Worm (Caenorhabditis elegans) whole organism, L4 larva: ENCODE data around the gene srv-6.
A peak's percentile ranks its signal among the peaks of the same experiment; 100 is the strongest.

Experiments used
- D1046.2 ChIP-seq: fragments of 200-800 bp; sonication (Bioruptor generic); IDR thresholded peaks from 2 replicates; pipeline ENCODE4 v1.3.6; 2022; ENCODE audit warnings: missing genetic modification characterization, missing compliant biosample characterization
- F10B5.3 ChIP-seq: sonication (generic microtip); optimal IDR thresholded peaks from 2 replicates; lab custom pipeline; 2016; ENCODE audit warnings: mild to moderate bottlenecking, missing genetic modification characterization, missing compliant biosample characterization
- F26F4.8 ChIP-seq: fragments of 200-800 bp; sonication (Bioruptor generic); conservative IDR thresholded peaks from 2 replicates; pipeline ENCODE4 v1.3.6; 2022; ENCODE audit warnings: missing genetic modification characterization, missing compliant biosample characterization
- F37D6.2 ChIP-seq: sonication (generic microtip); optimal IDR thresholded peaks from 2 replicates; lab custom pipeline; 2016; ENCODE audit warnings: mild to moderate bottlenecking, missing genetic modification characterization, missing compliant biosample characterization
- F49E8.2 ChIP-seq: sonication (generic microtip); optimal IDR thresholded peaks from 2 replicates; lab custom pipeline; 2016; ENCODE audit warnings: missing compliant biosample characterization, mild to moderate bottlenecking, missing genetic modification characterization, borderline replicate concordance
- Y105C5A.15 ChIP-seq: fragments of 200-800 bp; sonication (Bioruptor generic); IDR thresholded peaks from 2 replicates; pipeline ENCODE4 v1.3.6; 2022; ENCODE audit warnings: missing genetic modification characterization, missing compliant biosample characterization
- Y5F2A.4 ChIP-seq: fragments of 200-800 bp; sonication (Bioruptor generic); optimal IDR thresholded peaks from 2 replicates; lab custom pipeline; 2018; ENCODE audit warnings: mild to moderate bottlenecking, missing genetic modification characterization, missing compliant biosample characterization
- Y75B8A.6 ChIP-seq: fragments of 200-800 bp; sonication (Bioruptor generic); IDR thresholded peaks from 2 replicates; pipeline ENCODE4 v1.3.6; 2022; ENCODE audit warnings: missing genetic modification reagents, missing genetic modification characterization, missing compliant biosample characterization
- ZK337.2 ChIP-seq: fragments of 200-800 bp; sonication (Bioruptor generic); IDR thresholded peaks from 2 replicates; pipeline ENCODE4 v1.3.6; 2022; ENCODE audit warnings: missing genetic modification reagents, missing genetic modification characterization, missing compliant biosample characterization
- aha-1 ChIP-seq: fragments of 150-350 bp; peaks from one replicate; lab custom pipeline; 2014; ENCODE audit warnings: missing biosample characterization, missing genetic modification characterization
- arid-1 ChIP-seq: fragments of 200-800 bp; sonication (Bioruptor generic); conservative IDR thresholded peaks from 2 replicates; pipeline ENCODE4 v1.3.6; 2022; ENCODE audit warnings: missing genetic modification reagents, missing genetic modification characterization, missing compliant biosample characterization
- ceh-20 ChIP-seq: fragments of 200-800 bp; sonication (Bioruptor generic); IDR thresholded peaks from 2 replicates; pipeline ENCODE4 v1.3.6; 2022; ENCODE audit warnings: missing genetic modification reagents, missing genetic modification characterization, missing compliant biosample characterization
- ceh-44 ChIP-seq: fragments of 200-800 bp; sonication (Bioruptor generic); IDR thresholded peaks from 2 replicates; pipeline ENCODE4 v1.3.6; 2022; ENCODE audit warnings: missing genetic modification reagents, missing genetic modification characterization, missing compliant biosample characterization
- ces-1 ChIP-seq: fragments of 150-350 bp; sonication (generic microtip); optimal IDR thresholded peaks from 4 replicates; lab custom pipeline; 2014; ENCODE audit warnings: missing biosample characterization, missing genetic modification reagents, missing genetic modification characterization
- ctbp-1 ChIP-seq: fragments of 200-800 bp; sonication (Bioruptor generic); IDR thresholded peaks from 2 replicates; pipeline ENCODE4 v1.3.6; 2022; ENCODE audit warnings: missing genetic modification reagents, missing genetic modification characterization, missing compliant biosample characterization
- daf-12 ChIP-seq: fragments of 150-350 bp; optimal IDR thresholded peaks from 2 replicates; lab custom pipeline; 2014; ENCODE audit warnings: missing biosample characterization, missing genetic modification reagents, missing genetic modification characterization
- daf-16 ChIP-seq, 3 experiments: sonication (generic microtip); optimal IDR thresholded peaks; 2 replicates each; lab custom pipeline; 2016 to 2017; ENCODE audit warnings: missing genetic modification characterization in 3 of 3, missing genetic modification reagents in 3 of 3, mild to moderate bottlenecking in 2 of 3, missing compliant biosample characterization in 2 of 3, missing biosample characterization in 1 of 3, moderate library complexity in 1 of 3
- dmd-9 ChIP-seq: fragments of 200-800 bp; sonication (Bioruptor generic); IDR thresholded peaks from 2 replicates; pipeline ENCODE4 v1.3.6; 2022; ENCODE audit warnings: missing genetic modification reagents, missing genetic modification characterization, missing compliant biosample characterization
- egl-43 ChIP-seq: fragments of 200-800 bp; sonication (Bioruptor generic); IDR thresholded peaks from 2 replicates; pipeline ENCODE4 v1.3.6; 2022; ENCODE audit warnings: missing genetic modification reagents, missing genetic modification characterization, missing compliant biosample characterization
- fos-1 ChIP-seq: fragments of 150-350 bp; optimal IDR thresholded peaks from 2 replicates; lab custom pipeline; 2014; ENCODE audit warnings: missing biosample characterization, missing genetic modification characterization
- gei-8 ChIP-seq: fragments of 200-800 bp; sonication (Bioruptor generic); optimal IDR thresholded peaks from 2 replicates; lab custom pipeline; 2018; ENCODE audit warnings: mild to moderate bottlenecking, missing genetic modification characterization, missing compliant biosample characterization
- hlh-11 ChIP-seq: fragments of 200-800 bp; sonication (Bioruptor generic); optimal IDR thresholded peaks from 2 replicates; lab custom pipeline; 2018; ENCODE audit warnings: mild to moderate bottlenecking, missing genetic modification characterization, missing compliant biosample characterization
- jun-1 ChIP-seq: fragments of 150-350 bp; optimal IDR thresholded peaks from 2 replicates; lab custom pipeline; 2014; ENCODE audit warnings: missing biosample characterization, missing genetic modification reagents, missing genetic modification characterization
- lim-7 ChIP-seq: fragments of 200-800 bp; sonication (Bioruptor generic); IDR thresholded peaks from 2 replicates; pipeline ENCODE4 v1.3.6; 2022; ENCODE audit warnings: missing genetic modification characterization, missing compliant biosample characterization
- lin-1 ChIP-seq: fragments of 200-800 bp; sonication (Bioruptor generic); IDR thresholded peaks from 2 replicates; pipeline ENCODE4 v1.3.6; 2022; ENCODE audit warnings: missing genetic modification reagents, missing genetic modification characterization, missing compliant biosample characterization
- lin-15B ChIP-seq: fragments of 150-350 bp; sonication (generic microtip); optimal IDR thresholded peaks from 3 replicates; lab custom pipeline; 2014; ENCODE audit warnings: missing biosample characterization, missing genetic modification characterization
- lin-38 ChIP-seq: fragments of 200-800 bp; sonication (Bioruptor generic); IDR thresholded peaks from 2 replicates; pipeline ENCODE4 v1.3.6; 2022; ENCODE audit warnings: missing genetic modification reagents, missing genetic modification characterization, missing compliant biosample characterization
- lin-39 ChIP-seq: fragments of 150-350 bp; optimal IDR thresholded peaks from 2 replicates; lab custom pipeline; 2014; ENCODE audit warnings: missing biosample characterization, missing genetic modification reagents, missing genetic modification characterization
- lir-3 ChIP-seq: sonication (generic microtip); optimal IDR thresholded peaks from 2 replicates; lab custom pipeline; 2016; ENCODE audit warnings: mild to moderate bottlenecking, missing genetic modification characterization, missing compliant biosample characterization
- madf-9 ChIP-seq: fragments of 200-800 bp; sonication (Bioruptor generic); conservative IDR thresholded peaks from 2 replicates; pipeline ENCODE4 v1.3.6; 2022; ENCODE audit warnings: missing genetic modification reagents, missing genetic modification characterization, missing compliant biosample characterization
- mdt-29 ChIP-seq: fragments of 200-800 bp; sonication (Bioruptor generic); IDR thresholded peaks from 2 replicates; pipeline ENCODE4 v1.3.6; 2022; ENCODE audit warnings: missing genetic modification reagents, missing genetic modification characterization, missing compliant biosample characterization
- mxl-2 ChIP-seq: fragments of 200-800 bp; sonication (Bioruptor generic); conservative IDR thresholded peaks from 2 replicates; pipeline ENCODE4 v1.3.6; 2022; ENCODE audit warnings: missing genetic modification reagents, missing genetic modification characterization, missing compliant biosample characterization
- mxl-3 ChIP-seq: fragments of 200-800 bp; sonication (Bioruptor generic); optimal IDR thresholded peaks from 2 replicates; lab custom pipeline; 2018; ENCODE audit warnings: mild to moderate bottlenecking, missing genetic modification characterization, missing compliant biosample characterization
- nhr-102 ChIP-seq: sonication (generic microtip); optimal IDR thresholded peaks from 2 replicates; lab custom pipeline; 2016; ENCODE audit warnings: mild to moderate bottlenecking, missing genetic modification characterization, moderate library complexity, missing compliant biosample characterization
- nhr-11 ChIP-seq: fragments of 150-350 bp; optimal IDR thresholded peaks from 2 replicates; lab custom pipeline; 2014; ENCODE audit warnings: missing biosample characterization, missing genetic modification characterization
- nhr-111 ChIP-seq: fragments of 200-800 bp; sonication (Bioruptor generic); optimal IDR thresholded peaks from 2 replicates; lab custom pipeline; 2018; ENCODE audit warnings: mild to moderate bottlenecking, missing genetic modification characterization, missing compliant biosample characterization
- nhr-237 ChIP-seq: sonication (generic microtip); optimal IDR thresholded peaks from 2 replicates; lab custom pipeline; 2017; ENCODE audit warnings: missing biosample characterization, missing genetic modification characterization
- nhr-28 ChIP-seq: fragments of 150-350 bp; optimal IDR thresholded peaks from 2 replicates; lab custom pipeline; 2014; ENCODE audit warnings: missing biosample characterization, missing genetic modification characterization
- nhr-41 ChIP-seq: fragments of 200-800 bp; sonication (Bioruptor generic); IDR thresholded peaks from 2 replicates; pipeline ENCODE4 v1.3.6; 2022; ENCODE audit warnings: missing genetic modification reagents, missing genetic modification characterization, missing compliant biosample characterization
- nhr-76 ChIP-seq: fragments of 150-350 bp; optimal IDR thresholded peaks from 2 replicates; lab custom pipeline; 2014; ENCODE audit warnings: missing biosample characterization, missing genetic modification characterization
- saeg-2 ChIP-seq: fragments of 200-800 bp; sonication (Bioruptor generic); IDR thresholded peaks from 2 replicates; pipeline ENCODE4 v1.3.6; 2022; ENCODE audit warnings: missing genetic modification reagents, missing genetic modification characterization, missing compliant biosample characterization
- set-16 ChIP-seq: fragments of 200-800 bp; sonication (Bioruptor generic); IDR thresholded peaks from 2 replicates; pipeline ENCODE4 v1.3.6; 2022; ENCODE audit warnings: missing genetic modification reagents, missing genetic modification characterization, missing compliant biosample characterization
- skn-1 ChIP-seq: fragments of 150-350 bp; optimal IDR thresholded peaks from 2 replicates; lab custom pipeline; 2014; ENCODE audit warnings: missing biosample characterization, missing genetic modification characterization
- snpc-1.2 ChIP-seq: fragments of 200-800 bp; sonication (Bioruptor generic); IDR thresholded peaks from 2 replicates; pipeline ENCODE4 v1.3.6; 2022; ENCODE audit warnings: missing genetic modification reagents, missing genetic modification characterization, missing compliant biosample characterization
- snpc-4 ChIP-seq: fragments of 150-350 bp; optimal IDR thresholded peaks from 2 replicates; lab custom pipeline; 2014; ENCODE audit warnings: missing biosample characterization, missing genetic modification characterization
- spr-3 ChIP-seq: fragments of 200-800 bp; sonication (Bioruptor generic); optimal IDR thresholded peaks from 2 replicates; lab custom pipeline; 2018; ENCODE audit warnings: mild to moderate bottlenecking, missing genetic modification characterization, missing compliant biosample characterization
- tag-97 ChIP-seq: fragments of 200-800 bp; sonication (Bioruptor generic); IDR thresholded peaks from 2 replicates; pipeline ENCODE4 v1.3.6; 2022; ENCODE audit warnings: missing genetic modification characterization, missing compliant biosample characterization
- tra-1 ChIP-seq: fragments of 200-800 bp; sonication (Bioruptor generic); IDR thresholded peaks from 2 replicates; pipeline ENCODE4 v1.3.6; 2022; ENCODE audit warnings: missing genetic modification reagents, missing genetic modification characterization, missing compliant biosample characterization
- zfp-3 ChIP-seq: fragments of 200-800 bp; sonication (Bioruptor generic); conservative IDR thresholded peaks from 2 replicates; pipeline ENCODE4 v1.3.6; 2022; ENCODE audit warnings: missing genetic modification reagents, missing genetic modification characterization, missing compliant biosample characterization
- zip-11 ChIP-seq: fragments of 200-800 bp; sonication (Bioruptor generic); IDR thresholded peaks from 2 replicates; pipeline ENCODE4 v1.3.6; 2022; ENCODE audit warnings: missing genetic modification characterization, missing compliant biosample characterization
- ztf-7 ChIP-seq: fragments of 150-350 bp; optimal IDR thresholded peaks from 2 replicates; lab custom pipeline; 2014; ENCODE audit warnings: missing biosample characterization, missing genetic modification characterization

srv-6 gene

DNA sequence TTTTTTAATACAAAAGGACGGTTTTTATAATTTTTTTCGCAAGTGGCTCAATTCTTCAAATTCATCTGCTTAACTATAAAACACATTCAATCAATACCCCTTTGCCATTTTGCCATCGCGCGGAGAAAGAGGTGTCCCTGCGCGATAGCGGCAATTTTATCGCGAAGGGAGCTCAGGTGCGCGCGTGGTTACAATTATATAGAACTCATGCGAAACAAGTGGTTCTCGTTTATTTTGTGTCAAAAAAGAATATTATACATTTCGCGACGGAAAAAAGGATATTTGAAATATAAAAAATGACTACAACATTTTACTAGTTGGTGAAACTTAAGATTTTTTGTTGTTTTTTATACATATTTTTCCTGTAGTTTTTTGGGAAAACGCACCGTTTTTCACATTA lies 47.7 kb upstream of the srv-6 start (continued):
- TF ChIP-seq nhr-102 (tag; lab: Kevin White, UChicago) (peak; percentile 99), F37D6.2 (tag; lab: Kevin White, UChicago) (peak; percentile 99), egl-43 (GFP tag; lab: Robert Waterston, UW) (peak; percentile 100), lin-15B (tag; lab: Kevin White, UChicago) (peak; percentile 44), ceh-20 (GFP tag; lab: Robert Waterston, UW) (peak; percentile 98), lin-1 (peak; percentile 97), ceh-44 (peak; percentile 89), lin-38 (GFP tag; lab: Robert Waterston, UW) (peak; percentile 90), lim-7 (peak; percentile 79), F49E8.2 (tag; lab: Kevin White, UChicago) (peak; percentile 60), snpc-4 (peak; percentile 39), nhr-41 (GFP tag; lab: Robert Waterston, UW) (peak; percentile 88), Y75B8A.6 (GFP tag; lab: Robert Waterston, UW) (peak; percentile 91), mxl-3 (peak; percentile 95), aha-1 (peak; percentile 100), arid-1 (peak; percentile 98), gei-8 (GFP tag; lab: Kevin White, UChicago) (peak; percentile 50), lir-3 (tag; lab: Kevin White, UChicago) (peak; percentile 93), tra-1 (GFP tag; lab: Robert Waterston, UW) (peak; percentile 97), nhr-237 (peak; percentile 94), madf-9 (GFP tag; lab: Robert Waterston, UW) (peak; percentile 99), skn-1 (tag; lab: Kevin White, UChicago) (peak; percentile 86), lin-39 (tag; lab: Kevin White, UChicago) (peak; percentile 87), spr-3 (peak; percentile 98), D1046.2 (GFP tag; lab: Robert Waterston, UW) (peak; percentile 95), nhr-111 (GFP tag; lab: Kevin White, UChicago) (peak; percentile 81), ZK337.2 (GFP tag; lab: Robert Waterston, UW) (peak; percentile 95), fos-1 (tag; lab: Kevin White, UChicago) (peak; percentile 99), mxl-2 (GFP tag; lab: Robert Waterston, UW) (peak; percentile 91), tag-97 (GFP tag; lab: Robert Waterston, UW) (peak; percentile 84; the same call in 1 of the 2 replicates), daf-16 (GFP tag; optimal IDR thresholded peaks at IDR 0.05; lab: Kevin White, UChicago) (peak; percentile 96 to 99), daf-16 (tag; optimal IDR thresholded peaks at IDR 0.05; lab: Kevin White, UChicago) (peak; percentile 95), ctbp-1 (GFP tag; lab: Robert Waterston, UW) (peak; percentile 99), saeg-2 (peak; percentile 99), zip-11 (GFP tag; lab: Robert Waterston, UW) (peak; percentile 68; the same call in 1 of the 2 replicates), nhr-28 (peak; percentile 95), ztf-7 (tag; lab: Kevin White, UChicago) (peak; percentile 91), snpc-1.2 (GFP tag; lab: Robert Waterston, UW) (peak; percentile 62; the same call in 1 of the 2 replicates), mdt-29 (GFP tag; lab: Robert Waterston, UW) (peak; percentile 96), jun-1 (tag; lab: Kevin White, UChicago) (peak; percentile 99), nhr-11 (peak; percentile 98), ces-1 (GFP tag; lab: Kevin White, UChicago) (peak; percentile 94), daf-12 (tag; lab: Kevin White, UChicago) (no peak), set-16 (GFP tag; lab: Robert Waterston, UW) (peak; percentile 61), dmd-9 (GFP tag; lab: Robert Waterston, UW) (peak; percentile 89), zfp-3 (GFP tag; lab: Robert Waterston, UW) (peak; percentile 97), hlh-11 (tag; lab: Kevin White, UChicago) (peak; percentile 98), Y5F2A.4 (GFP tag; lab: Kevin White, UChicago) (peak; percentile 96), nhr-76 (tag; lab: Kevin White, UChicago) (peak; percentile 70), F26F4.8 (GFP tag; lab: Robert Waterston, UW) (no peak), Y105C5A.15 (GFP tag; lab: Robert Waterston, UW) (peak; percentile 94), F10B5.3 (peak; percentile 97)
